Worm (Caenorhabditis elegans) whole organism, L4/young adult: Measurements from ENCODE around the gene F35E12.2.

Experiments
- W03F9.2 ChIP-seq: fragments of 150-350 bp; optimal IDR thresholded peaks from 2 replicates; lab custom pipeline; 2014; ENCODE audit warnings: missing biosample characterization, missing genetic modification characterization
- dao-5 ChIP-seq: sonication (generic microtip); optimal IDR thresholded peaks from 2 replicates; lab custom pipeline; 2016; ENCODE audit warnings: missing genotype, missing genetic modification characterization, moderate library complexity, missing compliant biosample characterization
- him-1 ChIP-seq: sonication (generic microtip); optimal IDR thresholded peaks from 2 replicates; lab custom pipeline; 2016; ENCODE audit warnings: missing genotype, missing genetic modification reagents, missing genetic modification characterization, missing compliant biosample characterization

DNA sequence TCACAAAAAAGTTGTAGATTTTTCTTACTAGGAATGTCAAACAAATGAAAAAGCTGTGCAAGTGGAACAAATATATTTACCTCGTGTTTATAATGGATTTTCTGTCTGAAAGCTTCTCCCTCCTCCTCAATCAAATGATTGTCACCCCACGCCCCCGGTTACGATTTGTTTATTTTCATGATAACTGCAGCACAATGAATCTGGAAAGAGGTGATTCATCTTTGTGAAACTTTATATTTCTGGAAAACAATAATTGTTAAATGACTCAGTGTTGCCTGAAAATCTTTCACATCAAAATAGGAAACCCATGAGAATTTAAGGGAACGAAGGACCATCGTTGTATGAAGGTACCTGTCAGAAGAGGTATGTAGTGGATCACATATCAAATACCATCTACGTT is 24.0 kb upstream of the F35E12.2 start, which contains the start of gene F35E12.10:
- no peak for TF ChIP-seq him-1
- no peak for TF ChIP-seq W03F9.2 (tag; lab: Kevin White, UChicago)
- TF ChIP-seq dao-5: no peak
